Fruit fly (Drosophila melanogaster) whole organism, pupa: ENCODE results near the gene CG14183.

Experiments used
- CG10348 ChIP-seq: fragments of 200-800 bp; sonication (Bioruptor generic); IDR thresholded peaks from 2 replicates; pipeline ENCODE4 v1.3.6; 2022; ENCODE audit warnings: missing biosample characterization, missing genetic modification characterization
- CG12605 ChIP-seq: fragments of 200-800 bp; sonication (Bioruptor generic); IDR thresholded peaks from 2 replicates; pipeline ENCODE4 v1.3.6; 2022; ENCODE audit warnings: missing biosample characterization, missing genetic modification characterization
- CG13204 ChIP-seq: fragments of 200-800 bp; sonication (Bioruptor generic); optimal IDR thresholded peaks from 2 replicates; lab custom pipeline; 2018; ENCODE audit warnings: missing biosample characterization, mild to moderate bottlenecking, missing genetic modification characterization, moderate library complexity
- CG14655 ChIP-seq: fragments of 200-800 bp; sonication (Bioruptor generic); optimal IDR thresholded peaks from 3 replicates; lab custom pipeline; 2017; ENCODE audit warnings: mild to moderate bottlenecking, missing biosample characterization, missing genetic modification reagents, missing genetic modification characterization
- CG15710 ChIP-seq: fragments of 200-800 bp; sonication (Bioruptor generic); optimal IDR thresholded peaks from 2 replicates; lab custom pipeline; 2018; ENCODE audit warnings: missing biosample characterization, mild to moderate bottlenecking, missing genetic modification characterization, moderate library complexity
- CG17806 ChIP-seq: fragments of 200-800 bp; sonication (Bioruptor generic); optimal IDR thresholded peaks from 2 replicates; lab custom pipeline; 2018; ENCODE audit warnings: missing biosample characterization, mild to moderate bottlenecking, missing genetic modification characterization, moderate library complexity
- CG32121 ChIP-seq: fragments of 200-800 bp; sonication (Bioruptor generic); IDR thresholded peaks from 2 replicates; pipeline ENCODE4 v1.3.6; 2022; ENCODE audit warnings: missing biosample characterization, missing genetic modification characterization
- CG34367 ChIP-seq: fragments of 200-800 bp; sonication (Bioruptor generic); optimal IDR thresholded peaks from 2 replicates; lab custom pipeline; 2018; ENCODE audit warnings: missing biosample characterization, mild to moderate bottlenecking, missing genetic modification characterization
- CG4496 ChIP-seq: fragments of 200-800 bp; sonication (Bioruptor generic); IDR thresholded peaks from 3 replicates; pipeline ENCODE4 v1.3.6; 2022; ENCODE audit warnings: missing biosample characterization, missing genetic modification characterization
- CG8159 ChIP-seq: fragments of 200-800 bp; sonication (Bioruptor generic); optimal IDR thresholded peaks from 3 replicates; lab custom pipeline; 2018; ENCODE audit warnings: missing biosample characterization, mild to moderate bottlenecking, missing genetic modification characterization, moderate library complexity
- CG8301 ChIP-seq: fragments of 200-800 bp; sonication (Bioruptor generic); optimal IDR thresholded peaks from 2 replicates; lab custom pipeline; 2018; ENCODE audit warnings: missing biosample characterization, mild to moderate bottlenecking, missing genetic modification characterization
- CG9948 ChIP-seq: fragments of 200-800 bp; sonication (Bioruptor generic); optimal IDR thresholded peaks from 2 replicates; lab custom pipeline; 2018; ENCODE audit warnings: missing biosample characterization, mild to moderate bottlenecking, missing genetic modification characterization, moderate library complexity
- D1 ChIP-seq: fragments of 200-800 bp; sonication (Bioruptor generic); optimal IDR thresholded peaks from 2 replicates; lab custom pipeline; 2018; ENCODE audit warnings: missing biosample characterization, mild to moderate bottlenecking, missing genetic modification characterization, moderate library complexity
- EcR ChIP-seq: fragments of 200-800 bp; sonication (Bioruptor generic); optimal IDR thresholded peaks from 3 replicates; lab custom pipeline; 2019; ENCODE audit warnings: missing biosample characterization, missing genetic modification characterization, mild to moderate bottlenecking, moderate library complexity, missing genetic modification reagents
- Ets98B ChIP-seq: fragments of 200-800 bp; sonication (Bioruptor generic); IDR thresholded peaks from 2 replicates; pipeline ENCODE4 v1.3.6; 2022; ENCODE audit warnings: missing biosample characterization, missing genetic modification characterization
- Pif1A ChIP-seq: fragments of 200-800 bp; sonication (Bioruptor generic); optimal IDR thresholded peaks from 3 replicates; lab custom pipeline; 2016; ENCODE audit warnings: missing biosample characterization, missing genetic modification characterization
- Pif1B ChIP-seq: fragments of 200-800 bp; sonication (Bioruptor generic); optimal IDR thresholded peaks from 3 replicates; lab custom pipeline; 2016; ENCODE audit warnings: missing biosample characterization, missing genetic modification characterization
- Snoo ChIP-seq: fragments of 200-800 bp; sonication (Bioruptor generic); optimal IDR thresholded peaks from 3 replicates; lab custom pipeline; 2017; ENCODE audit warnings: missing biosample characterization, mild to moderate bottlenecking, missing genetic modification characterization, inconsistent platforms
- fd96Ca ChIP-seq: fragments of 200-800 bp; sonication (Bioruptor generic); IDR thresholded peaks from 3 replicates; pipeline ENCODE4 v1.3.6; 2022; ENCODE audit warnings: missing biosample characterization, missing genetic modification characterization
- gl ChIP-seq: fragments of 200-800 bp; sonication (Bioruptor generic); optimal IDR thresholded peaks from 2 replicates; lab custom pipeline; 2018; ENCODE audit warnings: missing biosample characterization, mild to moderate bottlenecking, missing genetic modification characterization
- rn ChIP-seq: fragments of 200-800 bp; sonication (Bioruptor generic); IDR thresholded peaks from 2 replicates; pipeline ENCODE4 v1.3.6; 2022; ENCODE audit warnings: missing biosample characterization, missing genetic modification characterization

CG14183 gene

DNA sequence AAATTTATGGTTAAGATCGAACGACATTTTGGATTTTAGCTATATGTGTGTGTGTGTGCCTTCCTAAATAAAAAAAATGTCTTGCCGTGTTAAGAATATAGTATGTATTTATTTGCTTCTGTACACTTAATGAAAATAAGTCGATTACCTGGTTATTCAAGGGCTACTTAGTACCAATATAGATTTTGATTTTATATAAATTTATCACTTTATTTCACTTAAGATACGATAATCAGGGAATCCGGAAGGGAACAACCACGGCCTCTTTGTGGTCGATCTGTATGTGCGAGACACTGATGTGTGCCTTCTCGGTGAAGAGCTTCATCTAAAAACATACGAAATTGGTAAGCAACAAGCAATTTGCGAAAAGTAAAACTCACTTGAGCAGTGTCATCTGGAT, at the start of gene CG14183:
CG14183 (minus strand) TSS at position 101 of the 400 bp plus-strand sequence.
- TF ChIP-seq CG8301 (tag; lab: Kevin White, UChicago) = no peak
- no peak for TF ChIP-seq CG10348 (GFP tag; lab: Robert Waterston, UW)
- TF ChIP-seq CG13204 (GFP tag; lab: Kevin White, UChicago) = no peak
- no peak for TF ChIP-seq CG15710 (tag; lab: Kevin White, UChicago)
- TF ChIP-seq Snoo = no peak
- no peak for TF ChIP-seq CG32121 (GFP tag; lab: Robert Waterston, UW)
- TF ChIP-seq EcR (GFP tag; lab: Kevin White, UChicago) = no peak
- no peak for TF ChIP-seq CG9948 (tag; lab: Kevin White, UChicago)
- no peak for TF ChIP-seq gl
- TF ChIP-seq CG12605 = no peak
- TF ChIP-seq D1 (tag; lab: Kevin White, UChicago) = no peak
- TF ChIP-seq Pif1B = no peak
- TF ChIP-seq fd96Ca = no peak
- no peak for TF ChIP-seq CG8159
- TF ChIP-seq Pif1A = no peak
- TF ChIP-seq CG14655 (GFP tag; lab: Kevin White, UChicago) = no peak
- TF ChIP-seq Ets98B (GFP tag; lab: Robert Waterston, UW) = no peak
- TF ChIP-seq CG34367 (tag; lab: Kevin White, UChicago) = no peak
- no peak for TF ChIP-seq CG4496 (GFP tag; lab: Robert Waterston, UW)
- TF ChIP-seq rn (GFP tag; lab: Robert Waterston, UW) = no peak

DNA sequence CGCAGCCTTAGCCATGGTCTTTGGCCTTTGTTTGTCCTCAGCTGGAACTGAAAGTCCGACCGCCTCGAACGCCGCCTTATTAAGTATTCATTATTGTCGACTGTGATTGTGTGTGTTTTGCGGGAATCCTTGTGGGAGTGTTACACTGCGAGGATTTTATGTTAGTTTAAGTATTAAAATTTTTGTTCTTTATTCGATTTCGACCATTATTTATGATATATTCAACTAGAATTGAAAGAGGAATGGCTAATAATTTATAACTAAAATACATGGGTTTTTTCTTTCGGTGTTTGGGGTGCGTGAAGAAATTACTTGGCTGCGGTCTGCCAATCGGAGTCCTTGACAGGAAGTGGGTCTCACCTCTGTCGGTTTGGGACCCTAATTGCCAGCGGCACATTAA, 34.9 kb upstream of the CG14183 start:
- TF ChIP-seq Pif1B (no peak), rn (GFP tag; lab: Robert Waterston, UW) (no peak), CG14655 (GFP tag; lab: Kevin White, UChicago) (no peak), CG10348 (GFP tag; lab: Robert Waterston, UW) (no peak), CG17806 (tag; lab: Kevin White, UChicago) (no peak), CG4496 (GFP tag; lab: Robert Waterston, UW) (no peak), D1 (tag; lab: Kevin White, UChicago) (no peak), gl (no peak)

DNA sequence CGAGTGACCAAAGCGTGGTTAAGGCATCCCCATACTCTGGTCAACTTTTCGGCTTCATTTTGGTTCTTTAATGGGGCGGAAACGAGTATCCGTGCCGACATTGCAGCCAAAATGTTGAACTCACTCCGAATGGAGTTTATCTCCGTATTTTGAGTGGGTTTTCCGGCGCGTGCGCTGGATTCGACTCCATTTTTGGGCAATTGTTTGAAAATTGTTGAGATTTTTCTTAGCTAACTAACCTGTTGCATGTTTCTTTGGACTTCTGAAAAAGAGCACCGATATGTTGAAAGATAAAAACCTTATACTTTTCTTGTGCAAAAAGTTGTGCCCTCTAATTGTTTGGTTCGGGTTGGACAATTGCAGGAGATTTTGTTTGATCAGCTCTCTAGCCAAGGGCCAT, 9.0 kb upstream of the CG14183 start:
- TF ChIP-seq CG32121 (GFP tag; lab: Robert Waterston, UW) = no peak
- TF ChIP-seq Ets98B (GFP tag; lab: Robert Waterston, UW) = no peak
- TF ChIP-seq CG13204 (GFP tag; lab: Kevin White, UChicago) = no peak
- no peak for TF ChIP-seq rn (GFP tag; lab: Robert Waterston, UW)
- TF ChIP-seq CG8159 = no peak
- TF ChIP-seq Pif1A = no peak
- no peak for TF ChIP-seq gl
- no peak for TF ChIP-seq EcR (GFP tag; lab: Kevin White, UChicago)
- no peak for TF ChIP-seq fd96Ca
- no peak for TF ChIP-seq D1 (tag; lab: Kevin White, UChicago)
- no peak for TF ChIP-seq CG15710 (tag; lab: Kevin White, UChicago)
- no peak for TF ChIP-seq CG14655 (GFP tag; lab: Kevin White, UChicago)
- no peak for TF ChIP-seq CG4496 (GFP tag; lab: Robert Waterston, UW)

DNA sequence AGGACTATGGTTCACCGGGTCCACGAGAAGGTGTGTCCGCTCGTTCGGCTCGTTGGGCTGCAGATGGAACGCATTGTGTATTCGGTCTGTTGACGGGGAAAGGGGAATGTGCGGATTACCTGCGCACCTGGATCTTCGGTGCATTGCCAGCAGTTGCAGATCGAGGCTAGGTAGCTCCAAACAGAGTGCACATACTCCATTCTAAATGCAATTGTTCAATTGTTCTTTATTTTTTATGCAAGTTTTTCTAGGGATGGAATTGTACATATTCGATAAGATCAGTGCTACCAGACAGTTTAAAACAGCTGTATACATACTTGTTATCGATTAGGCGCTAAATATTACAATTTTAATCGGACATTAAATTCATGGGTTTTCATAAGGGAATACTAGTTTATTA, 1.1 kb upstream of the CG14183 start, which contains the start of gene Lamtor1:
Lamtor1 (minus strand) TSS at position 268 of the 400 bp plus-strand sequence.
- TF ChIP-seq Ets98B (GFP tag; lab: Robert Waterston, UW) = no peak
- TF ChIP-seq Pif1B = no peak
- TF ChIP-seq Snoo = no peak
- no peak for TF ChIP-seq CG13204 (GFP tag; lab: Kevin White, UChicago)
- no peak for TF ChIP-seq CG17806 (tag; lab: Kevin White, UChicago)
- no peak for TF ChIP-seq CG14655 (GFP tag; lab: Kevin White, UChicago)
- no peak for TF ChIP-seq CG15710 (tag; lab: Kevin White, UChicago)
- TF ChIP-seq D1 (tag; lab: Kevin White, UChicago) = no peak
- TF ChIP-seq CG8159 = no peak

DNA sequence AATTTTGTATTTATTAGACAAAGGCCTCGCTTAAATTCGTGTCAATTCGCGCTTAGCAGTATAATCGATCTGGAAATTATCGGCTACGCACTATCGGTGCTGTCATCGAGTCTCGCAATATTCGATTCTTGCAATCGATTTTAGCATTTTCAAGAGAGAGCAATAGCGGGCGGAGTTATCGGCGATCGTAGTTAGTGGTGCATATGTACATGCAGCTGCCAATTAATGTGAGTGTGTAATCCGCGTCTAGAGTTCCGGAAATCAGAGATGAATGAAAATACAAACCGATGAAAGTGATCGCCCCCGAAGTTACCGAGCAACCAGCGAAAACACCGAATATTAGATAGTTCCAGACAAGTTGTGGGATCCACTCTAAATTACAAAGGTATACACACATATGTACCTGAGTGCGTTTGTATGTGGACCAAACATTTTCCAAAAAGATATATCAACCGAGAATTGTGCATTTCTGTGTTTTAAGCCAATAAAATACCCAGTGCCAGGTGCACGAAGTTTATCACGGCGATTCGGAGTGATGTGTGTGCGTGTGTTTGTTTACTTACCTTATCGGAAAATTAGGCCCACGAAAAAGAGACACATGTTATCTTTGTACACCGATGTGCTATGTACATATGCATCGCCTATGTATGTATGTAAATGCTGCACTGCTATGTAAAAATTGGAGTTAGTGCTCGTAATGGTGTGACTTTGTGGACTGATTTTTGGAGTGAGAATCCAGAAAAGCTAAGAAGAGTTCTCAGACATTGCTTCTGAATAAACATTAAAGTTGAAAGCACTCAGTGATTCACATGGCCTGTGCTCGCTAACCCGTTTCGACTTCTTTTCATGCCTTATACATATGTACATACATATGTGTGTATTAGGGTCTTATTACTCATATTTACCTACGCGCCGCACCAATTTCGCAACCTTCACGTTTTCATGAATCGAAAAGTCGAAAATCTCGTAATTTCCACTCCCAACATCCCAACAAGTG, 21.1 kb downstream of the CG14183 start:
- no peak for TF ChIP-seq CG4496 (GFP tag; lab: Robert Waterston, UW)
- peak; percentile 6 for TF ChIP-seq EcR (GFP tag; lab: Kevin White, UChicago)
- no peak for TF ChIP-seq CG8159
- TF ChIP-seq CG14655 (GFP tag; lab: Kevin White, UChicago) = no peak

DNA sequence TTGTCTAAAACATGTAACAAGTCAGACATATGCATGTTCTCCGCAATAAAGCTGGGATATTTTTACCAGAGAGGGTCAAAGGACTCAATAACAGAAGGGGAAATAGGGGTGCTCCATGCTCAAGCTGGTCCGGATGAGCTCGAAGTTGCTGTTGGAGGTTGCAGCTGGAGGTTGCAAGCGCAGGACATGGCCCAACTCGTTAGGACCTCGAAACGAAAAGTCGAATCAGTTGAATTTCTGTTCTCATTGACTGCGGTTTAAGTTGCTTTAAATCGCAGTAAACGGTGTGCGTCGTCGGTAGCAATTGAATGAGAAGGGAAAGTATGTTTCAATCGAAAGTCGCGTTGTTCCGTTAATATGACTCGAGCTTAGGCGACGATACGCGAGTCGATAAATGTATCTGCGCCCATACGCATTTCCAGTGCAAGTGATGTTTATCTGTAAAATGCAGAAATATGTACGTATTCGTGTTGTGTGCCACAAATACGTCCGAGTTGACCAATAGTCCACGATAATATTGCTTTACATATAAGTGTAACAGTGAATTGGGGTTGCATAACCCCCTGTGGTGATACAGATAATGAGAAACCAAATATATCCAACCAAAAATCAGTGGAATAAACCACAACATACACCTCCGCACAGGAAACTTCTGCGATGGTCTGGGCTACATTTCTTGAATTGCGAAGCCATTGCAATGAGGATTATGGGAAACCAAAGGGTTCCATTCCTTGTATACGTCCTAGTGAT, 22.4 kb downstream of the CG14183 start, which contains the start of gene kug:
kug (plus strand) TSS at position 269 of the 750 bp plus-strand sequence.
- TF ChIP-seq EcR (GFP tag; lab: Kevin White, UChicago) (peak; percentile 42), CG10348 (GFP tag; lab: Robert Waterston, UW) (no peak)
